Worm (Caenorhabditis elegans) whole organism, mixed stage, embryonic: Measurements from ENCODE around the gene Y34F4.3.
A peak's percentile ranks its signal among the peaks of the same experiment; 100 is the strongest.

ENCODE experiments used
- M03D4.4 ChIP-seq: sonication (generic microtip); optimal IDR thresholded peaks from 2 replicates; lab custom pipeline; 2017; ENCODE audit warnings: mild to moderate bottlenecking, missing genetic modification characterization, missing compliant biosample characterization
- bed-3 ChIP-seq: fragments of 200-800 bp; sonication (Bioruptor generic); optimal IDR thresholded peaks from 3 replicates; lab custom pipeline; 2018; ENCODE audit warnings: mild to moderate bottlenecking, missing genetic modification characterization, moderate library complexity, missing compliant biosample characterization
- blmp-1 ChIP-seq: fragments of 150-350 bp; optimal IDR thresholded peaks from 2 replicates; lab custom pipeline; 2014; ENCODE audit warnings: missing biosample characterization, missing genetic modification characterization
- ceh-39 ChIP-seq: fragments of 150-350 bp; optimal IDR thresholded peaks from 2 replicates; lab custom pipeline; 2014; ENCODE audit warnings: missing biosample characterization, missing genetic modification characterization
- ceh-43 ChIP-seq: fragments of 200-800 bp; sonication (Bioruptor generic); optimal IDR thresholded peaks from 2 replicates; lab custom pipeline; 2018; ENCODE audit warnings: mild to moderate bottlenecking, missing genetic modification characterization, moderate library complexity, missing compliant biosample characterization
- ceh-83 ChIP-seq: fragments of 200-800 bp; sonication (Bioruptor generic); optimal IDR thresholded peaks from 2 replicates; lab custom pipeline; 2018; ENCODE audit warnings: mild to moderate bottlenecking, missing genetic modification characterization, missing compliant biosample characterization
- ces-1 ChIP-seq: fragments of 150-350 bp; optimal IDR thresholded peaks from 2 replicates; lab custom pipeline; 2014; ENCODE audit warnings: missing biosample characterization, missing genetic modification reagents, missing genetic modification characterization
- cnd-1 ChIP-seq: fragments of 200-800 bp; sonication (Bioruptor generic); optimal IDR thresholded peaks from 2 replicates; lab custom pipeline; 2018; ENCODE audit warnings: mild to moderate bottlenecking, missing genetic modification characterization, missing compliant biosample characterization
- drap-1 ChIP-seq: fragments of 200-800 bp; sonication (Bioruptor generic); optimal IDR thresholded peaks from 3 replicates; lab custom pipeline; 2018; ENCODE audit warnings: mild to moderate bottlenecking, missing genetic modification characterization, missing compliant biosample characterization
- elt-1 ChIP-seq: sonication (generic microtip); optimal IDR thresholded peaks from 2 replicates; lab custom pipeline; 2017; ENCODE audit warnings: missing genetic modification characterization, mild to moderate bottlenecking, missing compliant biosample characterization, antibody characterized with exemption, moderate library complexity, borderline replicate concordance; ENCODE audit not compliant: insufficient read depth
- elt-3 ChIP-seq: fragments of 150-350 bp; optimal IDR thresholded peaks from 2 replicates; lab custom pipeline; 2014; ENCODE audit warnings: missing biosample characterization, missing genetic modification characterization
- flh-1 ChIP-seq: fragments of 200-800 bp; sonication (Bioruptor generic); optimal IDR thresholded peaks from 2 replicates; lab custom pipeline; 2018; ENCODE audit warnings: mild to moderate bottlenecking, missing genetic modification characterization, moderate library complexity, missing compliant biosample characterization
- ham-2 ChIP-seq: fragments of 200-800 bp; sonication (Bioruptor generic); optimal IDR thresholded peaks from 2 replicates; lab custom pipeline; 2018; ENCODE audit warnings: mild to moderate bottlenecking, missing genetic modification characterization, missing compliant biosample characterization
- hlh-1 ChIP-seq: fragments of 150-350 bp; optimal IDR thresholded peaks from 2 replicates; lab custom pipeline; 2014; ENCODE audit warnings: missing biosample characterization, missing genetic modification reagents, missing genetic modification characterization
- lin-13 ChIP-seq: fragments of 150-350 bp; optimal IDR thresholded peaks from 2 replicates; lab custom pipeline; 2014; ENCODE audit warnings: missing biosample characterization, missing genetic modification characterization
- lin-32 ChIP-seq: fragments of 200-800 bp; sonication (Bioruptor generic); optimal IDR thresholded peaks from 2 replicates; lab custom pipeline; 2018; ENCODE audit warnings: mild to moderate bottlenecking, missing genetic modification characterization, missing compliant biosample characterization
- lsy-2 ChIP-seq: fragments of 150-350 bp; optimal IDR thresholded peaks from 2 replicates; lab custom pipeline; 2014; ENCODE audit warnings: missing biosample characterization, missing genetic modification characterization
- mab-5 ChIP-seq: fragments of 150-350 bp; optimal IDR thresholded peaks from 2 replicates; lab custom pipeline; 2014; ENCODE audit warnings: missing biosample characterization, missing genetic modification characterization
- mep-1 ChIP-seq: fragments of 150-350 bp; optimal IDR thresholded peaks from 2 replicates; lab custom pipeline; 2017; ENCODE audit warnings: missing biosample characterization, missing genetic modification reagents, missing genetic modification characterization, inconsistent platforms
- mls-2 ChIP-seq: sonication (generic microtip); optimal IDR thresholded peaks from 2 replicates; lab custom pipeline; 2016; ENCODE audit warnings: mild to moderate bottlenecking, missing genetic modification characterization, moderate library complexity, missing compliant biosample characterization
- nhr-12 ChIP-seq: fragments of 150-350 bp; optimal IDR thresholded peaks from 2 replicates; lab custom pipeline; 2014; ENCODE audit warnings: missing biosample characterization, missing genetic modification characterization
- nhr-2 ChIP-seq: fragments of 150-350 bp; optimal IDR thresholded peaks from 2 replicates; lab custom pipeline; 2014; ENCODE audit warnings: missing biosample characterization, missing genetic modification characterization
- nhr-237 ChIP-seq: fragments of 150-350 bp; optimal IDR thresholded peaks from 2 replicates; lab custom pipeline; 2014; ENCODE audit warnings: missing biosample characterization, missing genetic modification characterization
- nhr-76 ChIP-seq: sonication (generic microtip); optimal IDR thresholded peaks from 2 replicates; lab custom pipeline; 2017; ENCODE audit warnings: missing biosample characterization, missing genetic modification characterization
- pha-4 ChIP-seq: fragments of 150-350 bp; optimal IDR thresholded peaks from 2 replicates; lab custom pipeline; 2018; ENCODE audit warnings: missing biosample characterization, missing genetic modification reagents, missing genetic modification characterization
- snpc-4 ChIP-seq: fragments of 150-350 bp; optimal IDR thresholded peaks from 2 replicates; lab custom pipeline; 2014; ENCODE audit warnings: missing biosample characterization, missing genetic modification characterization
- sptf-1 ChIP-seq: sonication (generic microtip); optimal IDR thresholded peaks from 2 replicates; lab custom pipeline; 2017; ENCODE audit warnings: mild to moderate bottlenecking, missing genetic modification characterization, moderate library complexity, missing compliant biosample characterization
- tbx-8 ChIP-seq: fragments of 200-800 bp; sonication (Bioruptor generic); optimal IDR thresholded peaks from 2 replicates; lab custom pipeline; 2018; ENCODE audit warnings: mild to moderate bottlenecking, missing genetic modification characterization, moderate library complexity, missing compliant biosample characterization
- unc-120 ChIP-seq: sonication (generic microtip); optimal IDR thresholded peaks from 2 replicates; lab custom pipeline; 2017; ENCODE audit warnings: missing genetic modification characterization, missing compliant biosample characterization; ENCODE audit not compliant: poor library complexity, severe bottlenecking
- unc-39 ChIP-seq: fragments of 150-350 bp; optimal IDR thresholded peaks from 2 replicates; lab custom pipeline; 2014; ENCODE audit warnings: missing biosample characterization, missing genetic modification characterization
- unc-62 ChIP-seq: fragments of 150-350 bp; optimal IDR thresholded peaks from 2 replicates; lab custom pipeline; 2014; ENCODE audit warnings: missing biosample characterization, missing genetic modification reagents, missing genetic modification characterization
- ztf-11 ChIP-seq: fragments of 150-350 bp; optimal IDR thresholded peaks from 2 replicates; lab custom pipeline; 2014; ENCODE audit warnings: missing biosample characterization, missing genetic modification characterization

Gene Y34F4.3

ce11 chrIII:996564-996963 lies 19.4 kb downstream of the Y34F4.3 start:
- TF ChIP-seq ces-1 (GFP tag; lab: Kevin White, UChicago) (no peak), sptf-1 (tag; lab: Kevin White, UChicago) (no peak), flh-1 (GFP tag; lab: Kevin White, UChicago) (no peak), pha-4 (tag; lab: Kevin White, UChicago) (no peak), mls-2 (tag; lab: Kevin White, UChicago) (no peak)

ce11 chrIII:991581-991980 lies 24.4 kb downstream of the Y34F4.3 start, which contains the start of gene trp-2:
Gene trp-2, plus strand, starts transcription at chrIII:991881.
- no peak for TF ChIP-seq tbx-8 (GFP tag; lab: Kevin White, UChicago)
- no peak for TF ChIP-seq ceh-83 (GFP tag; lab: Kevin White, UChicago)
- TF ChIP-seq lsy-2 (tag; lab: Kevin White, UChicago): no peak
- TF ChIP-seq mab-5: no peak
- TF ChIP-seq hlh-1 (tag; lab: Kevin White, UChicago): no peak
- TF ChIP-seq mls-2 (tag; lab: Kevin White, UChicago): no peak
- no peak for TF ChIP-seq bed-3
- TF ChIP-seq unc-62 (GFP tag; lab: Kevin White, UChicago): no peak
- TF ChIP-seq nhr-237: no peak
- no peak for TF ChIP-seq nhr-76 (tag; lab: Kevin White, UChicago)
- no peak for TF ChIP-seq nhr-12

ce11 chrIII:989558-989957 lies 26.4 kb downstream of the Y34F4.3 start:
- TF ChIP-seq ces-1 (GFP tag; lab: Kevin White, UChicago): peak; percentile 83
- TF ChIP-seq ceh-43: no peak

- no peak for TF ChIP-seq unc-39 (tag; lab: Kevin White, UChicago)
These were observed 33.0 kb downstream of the Y34F4.3 start, which contains the start of gene tbc-10 for ce11 chrIII:982961-983360. Gene tbc-10, plus strand, starts transcription at chrIII:983261.

ce11 chrIII:981960-982359 lies 34.0 kb downstream of the Y34F4.3 start:
- no peak for TF ChIP-seq nhr-2 (tag; lab: Kevin White, UChicago)
- peak; percentile 69 for TF ChIP-seq ces-1 (GFP tag; lab: Kevin White, UChicago)
- TF ChIP-seq ham-2 (GFP tag; lab: Kevin White, UChicago): no peak
- TF ChIP-seq lin-32: no peak
- TF ChIP-seq nhr-12: no peak
- TF ChIP-seq unc-120 (tag; lab: Kevin White, UChicago): no peak
- no peak for TF ChIP-seq mls-2 (tag; lab: Kevin White, UChicago)
- peak; percentile 47 for TF ChIP-seq nhr-237
- no peak for TF ChIP-seq mep-1 (tag; lab: Kevin White, UChicago)
- TF ChIP-seq elt-1: no peak
- TF ChIP-seq sptf-1 (tag; lab: Kevin White, UChicago): no peak
- TF ChIP-seq drap-1: no peak
- TF ChIP-seq tbx-8 (GFP tag; lab: Kevin White, UChicago): no peak
- TF ChIP-seq mab-5: no peak
- TF ChIP-seq ztf-11 (tag; lab: Kevin White, UChicago): no peak
- TF ChIP-seq ceh-39 (tag; lab: Kevin White, UChicago): no peak
- no peak for TF ChIP-seq lsy-2 (tag; lab: Kevin White, UChicago)
- TF ChIP-seq hlh-1 (tag; lab: Kevin White, UChicago): peak; percentile 26
- no peak for TF ChIP-seq blmp-1 (tag; lab: Kevin White, UChicago)
- no peak for TF ChIP-seq nhr-76 (tag; lab: Kevin White, UChicago)
- no peak for TF ChIP-seq snpc-4 (tag; lab: Kevin White, UChicago)
- TF ChIP-seq cnd-1 (tag; lab: Kevin White, UChicago): no peak
- peak; percentile 64 for TF ChIP-seq unc-62 (GFP tag; lab: Kevin White, UChicago)
- no peak for TF ChIP-seq M03D4.4 (tag; lab: Kevin White, UChicago)
- TF ChIP-seq elt-3: peak; percentile 4
- peak; percentile 50 for TF ChIP-seq pha-4 (tag; lab: Kevin White, UChicago)
- no peak for TF ChIP-seq ceh-43
- TF ChIP-seq lin-13: peak; percentile 12
- TF ChIP-seq, all 35 proteins: peak for 7
